Worm (Caenorhabditis elegans) whole organism, L2 larva: Measurements from ENCODE around the gene srt-50.

ENCODE experiments used
- ama-1 ChIP-seq: fragments of 150-350 bp; optimal IDR thresholded peaks from 2 replicates; lab custom pipeline; 2018; ENCODE audit warnings: inconsistent platforms
- lin-13 ChIP-seq: fragments of 150-350 bp; optimal IDR thresholded peaks from 2 replicates; lab custom pipeline; 2014; ENCODE audit warnings: missing biosample characterization, missing genetic modification reagents, missing genetic modification characterization
- lin-39 ChIP-seq: fragments of 150-350 bp; optimal IDR thresholded peaks from 2 replicates; lab custom pipeline; 2014; ENCODE audit warnings: missing biosample characterization, missing genetic modification reagents, missing genetic modification characterization
- mab-5 ChIP-seq: fragments of 150-350 bp; optimal IDR thresholded peaks from 2 replicates; lab custom pipeline; 2014; ENCODE audit warnings: missing biosample characterization, missing genetic modification characterization
- nhr-10 ChIP-seq: sonication (generic microtip); optimal IDR thresholded peaks from 2 replicates; lab custom pipeline; 2017; ENCODE audit warnings: missing biosample characterization, missing genetic modification characterization
- nhr-12 ChIP-seq: fragments of 150-350 bp; optimal IDR thresholded peaks from 2 replicates; lab custom pipeline; 2014; ENCODE audit warnings: missing biosample characterization, missing genetic modification characterization
- nhr-237 ChIP-seq: fragments of 150-350 bp; optimal IDR thresholded peaks from 2 replicates; lab custom pipeline; 2014; ENCODE audit warnings: missing biosample characterization, missing genetic modification characterization

DNA sequence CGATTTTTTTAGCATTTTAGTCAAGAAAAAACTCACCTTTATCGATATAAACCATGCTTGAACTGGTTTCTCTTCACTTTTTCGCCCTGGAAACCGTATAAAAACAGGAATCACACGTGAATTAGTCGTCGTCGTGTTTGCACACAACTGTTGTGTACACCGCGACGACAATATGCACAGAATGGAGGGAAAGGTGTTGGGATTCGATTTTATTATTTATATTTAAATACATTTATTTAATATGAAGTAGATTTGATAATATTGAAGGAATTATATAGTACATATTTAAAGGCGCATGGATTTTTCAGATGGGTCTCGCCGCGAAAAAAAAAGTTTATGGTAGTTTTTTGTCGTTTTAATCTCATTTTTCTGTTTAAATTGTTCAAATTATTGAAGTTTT, 45.6 kb upstream of the srt-50 start, which contains the start of gene Y41E3.8:
- TF ChIP-seq lin-13 (GFP tag; lab: Kevin White, UChicago) (no peak), nhr-10 (tag; lab: Kevin White, UChicago) (no peak), nhr-237 (no peak), nhr-12 (tag; lab: Kevin White, UChicago) (no peak), mab-5 (tag; lab: Kevin White, UChicago) (no peak), ama-1 (lab: Kevin White, UChicago) (no peak), lin-39 (no peak)
